Worm (Caenorhabditis elegans) whole organism, L2 larva: ENCODE measurements around the gene F32D8.5.

Experiments used
- C34F6.9 ChIP-seq: fragments of 150-350 bp; optimal IDR thresholded peaks from 2 replicates; lab custom pipeline; 2014; ENCODE audit warnings: missing biosample characterization, missing genetic modification characterization
- F13H6.1 ChIP-seq: sonication (generic microtip); optimal IDR thresholded peaks from 2 replicates; lab custom pipeline; 2016; ENCODE audit warnings: missing genetic modification characterization, missing compliant biosample characterization
- R02D3.7 ChIP-seq: fragments of 150-350 bp; optimal IDR thresholded peaks from 2 replicates; lab custom pipeline; 2014; ENCODE audit warnings: missing biosample characterization, missing genetic modification characterization
- ZK546.5 ChIP-seq: sonication (generic microtip); optimal IDR thresholded peaks from 2 replicates; lab custom pipeline; 2017; ENCODE audit warnings: missing biosample characterization, missing genetic modification characterization
- alr-1 ChIP-seq: fragments of 150-350 bp; optimal IDR thresholded peaks from 2 replicates; lab custom pipeline; 2014; ENCODE audit warnings: missing biosample characterization, missing genetic modification characterization
- aly-2 ChIP-seq: fragments of 150-350 bp; optimal IDR thresholded peaks from 2 replicates; lab custom pipeline; 2014; ENCODE audit warnings: missing biosample characterization, missing genetic modification characterization
- ama-1 ChIP-seq: fragments of 150-350 bp; optimal IDR thresholded peaks from 2 replicates; lab custom pipeline; 2018; ENCODE audit warnings: inconsistent platforms
- blmp-1 ChIP-seq: sonication (generic microtip); optimal IDR thresholded peaks from 2 replicates; lab custom pipeline; 2017; ENCODE audit warnings: missing genetic modification characterization, mild to moderate bottlenecking, missing compliant biosample characterization, antibody characterized with exemption, moderate library complexity; ENCODE audit not compliant: insufficient read depth
- ceh-16 ChIP-seq: fragments of 150-350 bp; optimal IDR thresholded peaks from 2 replicates; lab custom pipeline; 2014; ENCODE audit warnings: missing biosample characterization, missing genetic modification characterization
- crh-2 ChIP-seq: sonication (generic microtip); optimal IDR thresholded peaks from 2 replicates; lab custom pipeline; 2017; ENCODE audit warnings: missing biosample characterization, missing genetic modification characterization
- egl-27 ChIP-seq: sonication (generic microtip); optimal IDR thresholded peaks from 3 replicates; lab custom pipeline; 2017; ENCODE audit warnings: missing biosample characterization, missing genetic modification reagents, missing genetic modification characterization
- elt-1 ChIP-seq: fragments of 150-350 bp; optimal IDR thresholded peaks from 2 replicates; lab custom pipeline; 2014; ENCODE audit warnings: missing biosample characterization, missing genetic modification characterization
- elt-3 ChIP-seq: sonication (generic microtip); optimal IDR thresholded peaks from 2 replicates; lab custom pipeline; 2017; ENCODE audit warnings: missing biosample characterization, missing genetic modification characterization
- fos-1 ChIP-seq: fragments of 150-350 bp; optimal IDR thresholded peaks from 2 replicates; lab custom pipeline; 2014; ENCODE audit warnings: missing biosample characterization, missing genetic modification characterization
- lin-11 ChIP-seq: fragments of 150-350 bp; sonication (generic microtip); optimal IDR thresholded peaks from 2 replicates; lab custom pipeline; 2014; ENCODE audit warnings: missing biosample characterization, missing genetic modification characterization, inconsistent platforms, mixed read lengths
- lin-13 ChIP-seq: fragments of 150-350 bp; optimal IDR thresholded peaks from 2 replicates; lab custom pipeline; 2014; ENCODE audit warnings: missing biosample characterization, missing genetic modification reagents, missing genetic modification characterization
- lin-39 ChIP-seq: fragments of 150-350 bp; optimal IDR thresholded peaks from 2 replicates; lab custom pipeline; 2014; ENCODE audit warnings: missing biosample characterization, missing genetic modification reagents, missing genetic modification characterization
- lsy-2 ChIP-seq, 2 experiments: fragments of 150-350 bp in 1 of 2; sonication (generic microtip) in 1 of 2; optimal IDR thresholded peaks; 2 replicates each; lab custom pipeline; 2014 to 2017; ENCODE audit warnings: missing biosample characterization in 2 of 2, missing genetic modification characterization in 2 of 2
- mab-5 ChIP-seq: fragments of 150-350 bp; optimal IDR thresholded peaks from 2 replicates; lab custom pipeline; 2014; ENCODE audit warnings: missing biosample characterization, missing genetic modification characterization
- mbf-1 ChIP-seq: sonication (generic microtip); optimal IDR thresholded peaks from 2 replicates; lab custom pipeline; 2017; ENCODE audit warnings: missing biosample characterization, missing genetic modification characterization
- mdl-1 ChIP-seq, 2 experiments: fragments of 150-350 bp in 1 of 2; sonication (generic microtip) in 1 of 2; optimal IDR thresholded peaks; 2 replicates each; lab custom pipeline; 2017; ENCODE audit warnings: missing biosample characterization in 2 of 2, missing genetic modification characterization in 2 of 2
- nhr-10 ChIP-seq: sonication (generic microtip); optimal IDR thresholded peaks from 2 replicates; lab custom pipeline; 2017; ENCODE audit warnings: missing biosample characterization, missing genetic modification characterization
- nhr-11 ChIP-seq: fragments of 150-350 bp; optimal IDR thresholded peaks from 2 replicates; lab custom pipeline; 2014; ENCODE audit warnings: missing biosample characterization, missing genetic modification characterization
- nhr-12 ChIP-seq: fragments of 150-350 bp; optimal IDR thresholded peaks from 2 replicates; lab custom pipeline; 2014; ENCODE audit warnings: missing biosample characterization, missing genetic modification characterization
- nhr-129 ChIP-seq: fragments of 150-350 bp; optimal IDR thresholded peaks from 2 replicates; lab custom pipeline; 2014; ENCODE audit warnings: missing biosample characterization, missing genetic modification characterization
- nhr-23 ChIP-seq: fragments of 150-350 bp; optimal IDR thresholded peaks from 2 replicates; lab custom pipeline; 2014; ENCODE audit warnings: missing biosample characterization, missing genetic modification reagents, missing genetic modification characterization
- nhr-237 ChIP-seq: fragments of 150-350 bp; optimal IDR thresholded peaks from 2 replicates; lab custom pipeline; 2014; ENCODE audit warnings: missing biosample characterization, missing genetic modification characterization
- nhr-25 ChIP-seq: fragments of 150-350 bp; sonication (generic microtip); optimal IDR thresholded peaks from 3 replicates; lab custom pipeline; 2014; ENCODE audit warnings: missing biosample characterization, missing genetic modification characterization
- nhr-6 ChIP-seq: fragments of 150-350 bp; optimal IDR thresholded peaks from 2 replicates; lab custom pipeline; 2014; ENCODE audit warnings: missing biosample characterization, missing genetic modification characterization
- nhr-77 ChIP-seq: fragments of 150-350 bp; optimal IDR thresholded peaks from 2 replicates; lab custom pipeline; 2014; ENCODE audit warnings: missing biosample characterization, missing genetic modification characterization
- peb-1 ChIP-seq: fragments of 150-350 bp; optimal IDR thresholded peaks from 2 replicates; lab custom pipeline; 2014; ENCODE audit warnings: missing biosample characterization, missing genetic modification characterization
- sem-4 ChIP-seq: fragments of 150-350 bp; optimal IDR thresholded peaks from 2 replicates; lab custom pipeline; 2014; ENCODE audit warnings: missing biosample characterization, missing genetic modification reagents, missing genetic modification characterization
- skn-1 ChIP-seq: sonication (generic microtip); optimal IDR thresholded peaks from 2 replicates; lab custom pipeline; 2017; ENCODE audit warnings: missing biosample characterization, missing genetic modification characterization
- sma-3 ChIP-seq: sonication (generic microtip); optimal IDR thresholded peaks from 2 replicates; lab custom pipeline; 2016; ENCODE audit warnings: missing genetic modification reagents, missing genetic modification characterization, missing compliant biosample characterization
- sma-9 ChIP-seq, 2 experiments: fragments of 150-350 bp in 1 of 2; sonication (generic microtip) in 1 of 2; optimal IDR thresholded peaks; 2 replicates each; lab custom pipeline; 2014 to 2016; ENCODE audit warnings: missing genetic modification characterization in 2 of 2, mild to moderate bottlenecking in 1 of 2, missing biosample characterization in 1 of 2, missing compliant biosample characterization in 1 of 2, missing genetic modification reagents in 1 of 2, moderate library complexity in 1 of 2
- snpc-4 ChIP-seq: fragments of 150-350 bp; optimal IDR thresholded peaks from 2 replicates; lab custom pipeline; 2014; ENCODE audit warnings: missing biosample characterization, missing genetic modification characterization
- unc-39 ChIP-seq: fragments of 150-350 bp; optimal IDR thresholded peaks from 2 replicates; lab custom pipeline; 2014; ENCODE audit warnings: missing biosample characterization, missing genetic modification characterization
- unc-55 ChIP-seq: fragments of 150-350 bp; sonication (generic microtip); optimal IDR thresholded peaks from 3 replicates; lab custom pipeline; 2014; ENCODE audit warnings: missing biosample characterization, missing genetic modification reagents, missing genetic modification characterization
- unc-62 ChIP-seq: fragments of 150-350 bp; optimal IDR thresholded peaks from 2 replicates; lab custom pipeline; 2014; ENCODE audit warnings: missing biosample characterization, missing genetic modification reagents, missing genetic modification characterization
- ztf-1 ChIP-seq: fragments of 200-800 bp; sonication (Bioruptor generic); conservative IDR thresholded peaks from 2 replicates; pipeline ENCODE4 v1.3.6; 2022; ENCODE audit warnings: missing genetic modification characterization, missing compliant biosample characterization
- ztf-11 ChIP-seq: sonication (generic microtip); optimal IDR thresholded peaks from 2 replicates; lab custom pipeline; 2017; ENCODE audit warnings: missing biosample characterization, missing genetic modification characterization
- ztf-4 ChIP-seq: fragments of 150-350 bp; optimal IDR thresholded peaks from 2 replicates; lab custom pipeline; 2014; ENCODE audit warnings: missing biosample characterization, missing genetic modification characterization

Gene F32D8.5

DNA sequence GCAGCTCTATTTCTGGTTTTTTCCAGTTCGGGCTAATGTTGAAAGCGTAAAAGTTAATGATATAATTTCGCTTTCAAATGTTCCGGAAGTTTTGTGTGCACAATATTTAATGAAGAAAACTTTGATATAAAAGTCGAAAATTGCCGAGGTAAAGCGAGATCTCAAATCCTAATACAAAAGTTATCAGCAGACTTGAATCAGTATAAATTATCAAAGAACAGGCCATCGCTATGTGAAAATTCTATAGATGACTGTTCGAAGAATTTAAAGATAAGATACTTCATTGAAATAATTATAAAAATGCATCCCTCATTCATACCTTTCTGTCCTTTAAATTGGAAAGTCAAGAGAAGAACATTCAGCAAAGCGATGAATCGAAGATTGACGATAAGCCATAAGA is 47.7 kb upstream of the F32D8.5 start, which contains the start of gene C29A12.6:
Gene C29A12.6, plus strand, starts transcription at position 301 of the 400 bp plus-strand sequence.
- no peak for TF ChIP-seq nhr-237
- TF ChIP-seq snpc-4 (tag; lab: Kevin White, UChicago): no peak
- no peak for TF ChIP-seq unc-62 (GFP tag; lab: Kevin White, UChicago)
- TF ChIP-seq ztf-11 (tag; lab: Kevin White, UChicago): no peak
- TF ChIP-seq nhr-25 (tag; lab: Kevin White, UChicago): no peak
- TF ChIP-seq fos-1 (tag; lab: Kevin White, UChicago): no peak
- TF ChIP-seq F13H6.1 (tag; lab: Kevin White, UChicago): no peak
- TF ChIP-seq nhr-129 (tag; lab: Kevin White, UChicago): no peak
- no peak for TF ChIP-seq lin-39 (tag; lab: Kevin White, UChicago)
- no peak for TF ChIP-seq nhr-10 (tag; lab: Kevin White, UChicago)
- TF ChIP-seq C34F6.9 (tag; lab: Kevin White, UChicago): no peak
- TF ChIP-seq ceh-16 (tag; lab: Kevin White, UChicago): no peak
- no peak for TF ChIP-seq peb-1 (tag; lab: Kevin White, UChicago)
- no peak for TF ChIP-seq unc-55 (GFP tag; lab: Kevin White, UChicago)
- TF ChIP-seq mdl-1 (tag; optimal IDR thresholded peaks at IDR 0.05; lab: Kevin White, UChicago): no peak
- no peak for TF ChIP-seq egl-27 (tag; lab: Kevin White, UChicago)

DNA sequence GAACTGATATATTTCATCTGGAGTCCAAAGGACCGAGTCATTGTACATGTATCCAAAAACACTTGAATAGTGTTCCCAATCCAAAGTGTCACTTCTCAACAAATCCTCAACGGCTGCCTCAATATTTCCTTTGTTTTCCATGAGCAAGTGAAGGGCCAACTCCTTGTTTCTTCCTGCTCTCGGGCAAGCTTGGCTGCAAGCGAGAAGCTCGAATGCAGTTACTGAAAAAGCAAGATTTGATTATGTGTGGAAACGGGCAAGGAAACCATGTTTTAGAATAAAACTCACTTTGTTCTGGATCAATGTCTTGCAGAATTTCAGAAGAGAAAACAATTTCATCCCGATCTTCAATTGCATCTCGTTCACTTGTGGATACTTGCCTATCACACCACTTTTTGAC is 40.4 kb upstream of the F32D8.5 start:
- no peak for TF ChIP-seq nhr-12 (tag; lab: Kevin White, UChicago)
- no peak for TF ChIP-seq unc-62 (GFP tag; lab: Kevin White, UChicago)
- no peak for TF ChIP-seq ZK546.5 (tag; lab: Kevin White, UChicago)
- TF ChIP-seq elt-1 (tag; lab: Kevin White, UChicago): no peak
- TF ChIP-seq sem-4 (tag; lab: Kevin White, UChicago): no peak
- TF ChIP-seq nhr-23 (tag; lab: Kevin White, UChicago): no peak
- no peak for TF ChIP-seq lsy-2 (tag; optimal IDR thresholded peaks at IDR 0.05; lab: Kevin White, UChicago)
- no peak for TF ChIP-seq lin-39 (tag; lab: Kevin White, UChicago)
- TF ChIP-seq nhr-129 (tag; lab: Kevin White, UChicago): no peak
- TF ChIP-seq mdl-1 (tag; optimal IDR thresholded peaks at IDR 0.05; lab: Kevin White, UChicago): no peak
- TF ChIP-seq ztf-4: no peak

- TF ChIP-seq fos-1 (tag; lab: Kevin White, UChicago) (peak; percentile 78), R02D3.7 (no peak), crh-2 (tag; lab: Kevin White, UChicago) (peak; percentile 21), nhr-129 (tag; lab: Kevin White, UChicago) (peak; percentile 15), sma-9 (GFP tag; optimal IDR thresholded peaks at IDR 0.05; lab: Kevin White, UChicago) (peak; percentile 80), sma-9 (tag; optimal IDR thresholded peaks at IDR 0.05; lab: Kevin White, UChicago) (no peak)
These were observed 39.2 kb upstream of the F32D8.5 start for ce11 chrV:10855363-10855762.

ce11 chrV:10856901-10857637 is 37.5 kb upstream of the F32D8.5 start:
- TF ChIP-seq nhr-129 (tag; lab: Kevin White, UChicago) (peak; percentile 78), nhr-11 (tag; lab: Kevin White, UChicago) (no peak), sem-4 (tag; lab: Kevin White, UChicago) (no peak), sma-9 (GFP tag; optimal IDR thresholded peaks at IDR 0.05; lab: Kevin White, UChicago) (peak; percentile 8), sma-9 (tag; optimal IDR thresholded peaks at IDR 0.05; lab: Kevin White, UChicago) (no peak), unc-39 (no peak), lin-39 (tag; lab: Kevin White, UChicago) (no peak), skn-1 (tag; lab: Kevin White, UChicago) (no peak), blmp-1 (peak; percentile 15), ceh-16 (tag; lab: Kevin White, UChicago) (no peak), aly-2 (no peak), sma-3 (GFP tag; lab: Kevin White, UChicago) (peak; percentile 16), nhr-12 (tag; lab: Kevin White, UChicago) (no peak), alr-1 (tag; lab: Kevin White, UChicago) (no peak), F13H6.1 (tag; lab: Kevin White, UChicago) (peak; percentile 52), ama-1 (lab: Kevin White, UChicago) (no peak), lin-13 (GFP tag; lab: Kevin White, UChicago) (no peak), elt-3 (tag; lab: Kevin White, UChicago) (no peak), mdl-1 (tag; optimal IDR thresholded peaks at IDR 0.05; lab: Kevin White, UChicago) (no peak), ztf-1 (GFP tag; lab: Robert Waterston, UW) (no peak), nhr-10 (tag; lab: Kevin White, UChicago) (no peak), mbf-1 (tag; lab: Kevin White, UChicago) (no peak), unc-55 (GFP tag; lab: Kevin White, UChicago) (peak; percentile 38), lsy-2 (tag; optimal IDR thresholded peaks at IDR 0.05; lab: Kevin White, UChicago) (peak in 1 of 2 experiments; percentile 21), lin-11 (no peak), nhr-25 (tag; lab: Kevin White, UChicago) (no peak), nhr-23 (tag; lab: Kevin White, UChicago) (no peak), C34F6.9 (tag; lab: Kevin White, UChicago) (peak; percentile 43), nhr-77 (tag; lab: Kevin White, UChicago) (no peak), nhr-6 (tag; lab: Kevin White, UChicago) (no peak), peb-1 (tag; lab: Kevin White, UChicago) (no peak), mab-5 (tag; lab: Kevin White, UChicago) (no peak), ztf-11 (tag; lab: Kevin White, UChicago) (no peak), ztf-4 (no peak)
